Fruit fly (Drosophila melanogaster) whole organism, embryonic: Measurements from ENCODE around the gene Spn28Dc.

Experiments
- Blimp-1 ChIP-seq: fragments of 200-800 bp; sonication (Bioruptor generic); optimal IDR thresholded peaks from 3 replicates; lab custom pipeline; 2018; ENCODE audit warnings: missing biosample characterization, missing genetic modification characterization, mild to moderate bottlenecking, moderate library complexity, missing genetic modification reagents
- CG10321 ChIP-seq: fragments of 200-800 bp; sonication (Bioruptor generic); IDR thresholded peaks from 2 replicates; pipeline ENCODE4 v1.3.6; 2022; ENCODE audit warnings: missing biosample characterization, missing genetic modification characterization
- CG10543 ChIP-seq: fragments of 200-800 bp; sonication (Bioruptor generic); optimal IDR thresholded peaks from 3 replicates; lab custom pipeline; 2017; ENCODE audit warnings: missing biosample characterization, mild to moderate bottlenecking, missing genetic modification characterization, moderate library complexity
- CG10565 ChIP-seq: fragments of 200-800 bp; sonication (Bioruptor generic); optimal IDR thresholded peaks from 3 replicates; lab custom pipeline; 2016; ENCODE audit warnings: missing biosample characterization, mild to moderate bottlenecking, missing genetic modification characterization
- CG10654 ChIP-seq: fragments of 200-800 bp; sonication (Bioruptor generic); optimal IDR thresholded peaks from 2 replicates; lab custom pipeline; 2016; ENCODE audit warnings: missing biosample characterization, missing genetic modification characterization
- CG11560 ChIP-seq: fragments of 200-800 bp; sonication (Bioruptor generic); IDR thresholded peaks from 3 replicates; pipeline ENCODE4 v1.3.6; 2022; ENCODE audit warnings: missing biosample characterization, missing genetic modification characterization
- CG11695 ChIP-seq: fragments of 200-800 bp; sonication (Bioruptor generic); IDR thresholded peaks from 3 replicates; pipeline ENCODE4 v1.3.6; 2022; ENCODE audit warnings: missing biosample characterization, missing genetic modification characterization
- CG12744 ChIP-seq: fragments of 200-800 bp; sonication (Bioruptor generic); optimal IDR thresholded peaks from 2 replicates; lab custom pipeline; 2016; ENCODE audit warnings: missing biosample characterization, missing genetic modification characterization
- CG13424 ChIP-seq: fragments of 200-800 bp; sonication (Bioruptor generic); optimal IDR thresholded peaks from 2 replicates; lab custom pipeline; 2019; ENCODE audit warnings: missing biosample characterization, mild to moderate bottlenecking, missing genetic modification characterization, moderate library complexity
- CG1647 ChIP-seq: fragments of 200-800 bp; sonication (Bioruptor generic); optimal IDR thresholded peaks from 3 replicates; lab custom pipeline; 2016; ENCODE audit warnings: missing biosample characterization, missing genetic modification characterization
- CG16863 ChIP-seq: fragments of 200-800 bp; sonication (Bioruptor generic); optimal IDR thresholded peaks from 3 replicates; lab custom pipeline; 2016; ENCODE audit warnings: missing biosample characterization, missing genetic modification characterization
- CG17361 ChIP-seq: fragments of 200-800 bp; sonication (Bioruptor generic); IDR thresholded peaks from 3 replicates; pipeline ENCODE4 v1.3.6; 2022; ENCODE audit warnings: missing biosample characterization, missing genetic modification characterization
- CG18476 ChIP-seq: fragments of 200-800 bp; sonication (Bioruptor generic); optimal IDR thresholded peaks from 2 replicates; lab custom pipeline; 2016; ENCODE audit warnings: missing biosample characterization, mild to moderate bottlenecking, missing genetic modification characterization
- CG3995 ChIP-seq: fragments of 200-800 bp; sonication (Bioruptor generic); optimal IDR thresholded peaks from 3 replicates; lab custom pipeline; 2016; ENCODE audit warnings: missing biosample characterization, missing genetic modification characterization
- CG4282 ChIP-seq: fragments of 200-800 bp; sonication (Bioruptor generic); optimal IDR thresholded peaks from 2 replicates; lab custom pipeline; 2016; ENCODE audit warnings: missing biosample characterization, missing genetic modification characterization
- CG43689 ChIP-seq: fragments of 200-800 bp; sonication (Bioruptor generic); IDR thresholded peaks from 2 replicates; pipeline ENCODE4 v1.3.6; 2022; ENCODE audit warnings: missing biosample characterization, missing genetic modification characterization
- CG8924 ChIP-seq: fragments of 200-800 bp; optimal IDR thresholded peaks from 3 replicates; lab custom pipeline; 2019; ENCODE audit warnings: missing biosample characterization, mild to moderate bottlenecking, missing genetic modification characterization, moderate library complexity
- CG8944 ChIP-seq: fragments of 200-800 bp; sonication (Bioruptor generic); optimal IDR thresholded peaks from 3 replicates; lab custom pipeline; 2016; ENCODE audit warnings: missing biosample characterization, missing genetic modification characterization
- CG9932 ChIP-seq: fragments of 200-800 bp; sonication (Bioruptor generic); IDR thresholded peaks from 2 replicates; pipeline ENCODE4 v1.3.6; 2022; ENCODE audit warnings: missing biosample characterization, missing genetic modification characterization
- D ChIP-seq, 2 experiments: fragments of 200-800 bp in 1 of 2; fragments of >200 bp in 1 of 2; sonication (Bioruptor generic) in 1 of 2; optimal IDR thresholded peaks; 2 replicates in 1 of 2; 3 replicates in 1 of 2; lab custom pipeline; 2017; ENCODE audit warnings: mild to moderate bottlenecking in 1 of 2, missing biosample characterization in 1 of 2, missing genetic modification characterization in 1 of 2, missing genetic modification reagents in 1 of 2
- Fer3 ChIP-seq: fragments of 200-800 bp; sonication (Bioruptor generic); optimal IDR thresholded peaks from 2 replicates; lab custom pipeline; 2018; ENCODE audit warnings: missing biosample characterization, mild to moderate bottlenecking, missing genetic modification characterization, moderate library complexity
- Gug ChIP-seq: fragments of 200-800 bp; sonication (Bioruptor generic); IDR thresholded peaks from 4 replicates; pipeline ENCODE4 v1.3.6; 2022; ENCODE audit warnings: missing biosample characterization, missing genetic modification characterization
- Jarid2 ChIP-seq: fragments of 200-800 bp; sonication (Bioruptor generic); optimal IDR thresholded peaks from 3 replicates; lab custom pipeline; 2017; ENCODE audit warnings: mild to moderate bottlenecking, missing biosample characterization, missing genetic modification reagents, missing genetic modification characterization
- Kr ChIP-seq: fragments of 200-800 bp; sonication (Bioruptor generic); optimal IDR thresholded peaks from 2 replicates; lab custom pipeline; 2017; ENCODE audit warnings: missing biosample characterization, mild to moderate bottlenecking, missing genetic modification characterization
- Neu2 ChIP-seq: fragments of 200-800 bp; sonication (Bioruptor generic); optimal IDR thresholded peaks from 3 replicates; lab custom pipeline; 2016; ENCODE audit warnings: missing biosample characterization, missing genetic modification characterization, borderline replicate concordance
- Tbp ChIP-seq: fragments of >200 bp; optimal IDR thresholded peaks from 2 replicates; lab custom pipeline; 2018; ENCODE audit warnings: missing biosample characterization, missing genetic modification characterization
- al ChIP-seq: fragments of 200-800 bp; sonication (Bioruptor generic); IDR thresholded peaks from 2 replicates; pipeline ENCODE4 v1.3.6; 2022; ENCODE audit warnings: missing biosample characterization, missing genetic modification characterization
- bbx ChIP-seq: fragments of 200-800 bp; sonication (Bioruptor generic); IDR thresholded peaks from 2 replicates; pipeline ENCODE4 v1.3.6; 2022; ENCODE audit warnings: missing biosample characterization, missing genetic modification characterization; ENCODE audit not compliant: partially characterized antibody
- bowl ChIP-seq: fragments of 200-800 bp; sonication (Bioruptor generic); IDR thresholded peaks from 2 replicates; pipeline ENCODE4 v1.3.6; 2022; ENCODE audit warnings: missing biosample characterization, missing genetic modification characterization
- bsh ChIP-seq, 2 experiments: fragments of 200-800 bp; sonication (Bioruptor generic); optimal IDR thresholded peaks; 2 replicates each; lab custom pipeline; 2017 to 2018; ENCODE audit warnings: mild to moderate bottlenecking in 2 of 2, missing biosample characterization in 2 of 2, missing genetic modification characterization in 2 of 2, moderate library complexity in 1 of 2
- caup ChIP-seq: fragments of 200-800 bp; sonication (Bioruptor generic); optimal IDR thresholded peaks from 3 replicates; lab custom pipeline; 2017; ENCODE audit warnings: missing biosample characterization, mild to moderate bottlenecking, missing genetic modification characterization, moderate library complexity; ENCODE audit not compliant: severe bottlenecking
- crc ChIP-seq: fragments of 200-800 bp; sonication (Bioruptor generic); optimal IDR thresholded peaks from 2 replicates; lab custom pipeline; 2016; ENCODE audit warnings: missing biosample characterization, missing genetic modification characterization
- croc ChIP-seq: fragments of 200-800 bp; sonication (Bioruptor generic); conservative IDR thresholded peaks from 3 replicates; pipeline ENCODE4 v1.3.6; 2022; ENCODE audit warnings: missing biosample characterization, missing genetic modification characterization
- dimm ChIP-seq: fragments of 200-800 bp; sonication (Bioruptor generic); IDR thresholded peaks from 2 replicates; pipeline ENCODE4 v1.3.6; 2022; ENCODE audit warnings: missing biosample characterization, missing genetic modification characterization
- disco-r ChIP-seq: fragments of 200-800 bp; sonication (Bioruptor generic); optimal IDR thresholded peaks from 2 replicates; lab custom pipeline; 2016; ENCODE audit warnings: missing biosample characterization, missing genetic modification characterization
- fd102C ChIP-seq: fragments of 200-800 bp; sonication (Bioruptor generic); optimal IDR thresholded peaks from 2 replicates; lab custom pipeline; 2018; ENCODE audit warnings: missing biosample characterization, mild to moderate bottlenecking, missing genetic modification characterization, moderate library complexity
- fu2 ChIP-seq: fragments of 200-800 bp; sonication (Bioruptor generic); optimal IDR thresholded peaks from 2 replicates; lab custom pipeline; 2016; ENCODE audit warnings: missing biosample characterization, missing genetic modification characterization
- hbn ChIP-seq: fragments of 200-800 bp; sonication (Bioruptor generic); IDR thresholded peaks from 2 replicates; pipeline ENCODE4 v1.3.6; 2022; ENCODE audit warnings: missing biosample characterization, missing genetic modification characterization; ENCODE audit not compliant: partially characterized antibody
- inv ChIP-seq: fragments of 200-800 bp; sonication (Bioruptor generic); IDR thresholded peaks from 2 replicates; pipeline ENCODE4 v1.3.6; 2022; ENCODE audit warnings: missing biosample characterization, missing genetic modification characterization; ENCODE audit not compliant: partially characterized antibody
- kay ChIP-seq: fragments of 200-800 bp; sonication (Bioruptor generic); optimal IDR thresholded peaks from 2 replicates; lab custom pipeline; 2016; ENCODE audit warnings: missing biosample characterization, missing genetic modification characterization
- ken ChIP-seq: fragments of 200-800 bp; sonication (Bioruptor generic); IDR thresholded peaks from 3 replicates; pipeline ENCODE4 v1.3.6; 2022; ENCODE audit warnings: missing biosample characterization, missing genetic modification characterization
- nerfin-2 ChIP-seq: fragments of 200-800 bp; sonication (Bioruptor generic); IDR thresholded peaks from 2 replicates; pipeline ENCODE4 v1.3.6; 2022; ENCODE audit warnings: missing biosample characterization, missing genetic modification characterization; ENCODE audit not compliant: partially characterized antibody
- org-1 ChIP-seq: fragments of 200-800 bp; sonication (Bioruptor generic); optimal IDR thresholded peaks from 2 replicates; lab custom pipeline; 2017; ENCODE audit warnings: missing biosample characterization, missing genetic modification characterization
- otp ChIP-seq: fragments of 200-800 bp; sonication (Bioruptor generic); IDR thresholded peaks from 3 replicates; pipeline ENCODE4, ENCODE4 v1.3.6; 2022; ENCODE audit warnings: missing biosample characterization, missing genetic modification characterization
- pho ChIP-seq: fragments of 200-800 bp; sonication (Bioruptor generic); optimal IDR thresholded peaks from 2 replicates; lab custom pipeline; 2016; ENCODE audit warnings: missing biosample characterization, missing genetic modification characterization
- ranshi ChIP-seq: fragments of 200-800 bp; sonication (Bioruptor generic); IDR thresholded peaks from 2 replicates; pipeline ENCODE4 v1.3.6; 2022; ENCODE audit warnings: missing biosample characterization, missing genetic modification characterization
- repo ChIP-seq: fragments of 200-800 bp; sonication (Bioruptor generic); optimal IDR thresholded peaks from 2 replicates; lab custom pipeline; 2016; ENCODE audit warnings: missing biosample characterization, missing genetic modification characterization
- sd ChIP-seq: fragments of 200-800 bp; sonication (Bioruptor generic); optimal IDR thresholded peaks from 3 replicates; lab custom pipeline; 2018; ENCODE audit warnings: missing biosample characterization, mild to moderate bottlenecking, missing genetic modification characterization, moderate library complexity
- sr ChIP-seq: fragments of 200-800 bp; sonication (Bioruptor generic); IDR thresholded peaks from 3 replicates; pipeline ENCODE4 v1.3.6; 2022; ENCODE audit warnings: missing biosample characterization, missing genetic modification characterization
- z ChIP-seq: fragments of 200-800 bp; sonication (Bioruptor generic); IDR thresholded peaks from 3 replicates; pipeline ENCODE4 v1.3.6; 2022; ENCODE audit warnings: missing biosample characterization, missing genetic modification characterization
- zen ChIP-seq: fragments of 200-800 bp; sonication (Bioruptor generic); optimal IDR thresholded peaks from 3 replicates; lab custom pipeline; 2018; ENCODE audit warnings: missing biosample characterization, mild to moderate bottlenecking, missing genetic modification characterization, moderate library complexity

Spn28Dc gene

dm6 chr2L:8000578-8001040 is 6.4 kb downstream of the Spn28Dc start (continued):
- TF ChIP-seq sr (GFP tag; lab: Robert Waterston, UW) (no peak), CG8924 (tag; lab: Kevin White, UChicago) (no peak), org-1 (peak; percentile 63), CG10654 (no peak), zen (tag; lab: Kevin White, UChicago) (no peak), CG18476 (no peak), caup (GFP tag; lab: Kevin White, UChicago) (peak; percentile 25), bsh (GFP tag; optimal IDR thresholded peaks at IDR 0.05; lab: Kevin White, UChicago) (peak in 1 of 2 experiments; percentile 96), Fer3 (peak; percentile 27), ranshi (GFP tag; lab: Robert Waterston, UW) (no peak), Jarid2 (GFP tag; lab: Kevin White, UChicago) (no peak), dimm (GFP tag; lab: Robert Waterston, UW) (no peak), Kr (GFP tag; lab: Kevin White, UChicago) (no peak), fd102C (GFP tag; lab: Kevin White, UChicago) (no peak), sd (tag; lab: Kevin White, UChicago) (peak; percentile 65), inv (GFP tag; lab: Robert Waterston, UW) (no peak), kay (GFP tag; lab: Kevin White, UChicago) (no peak), pho (peak; percentile 70), ken (GFP tag; lab: Robert Waterston, UW) (no peak), Tbp (GFP tag; lab: Kevin White, UChicago) (no peak), disco-r (GFP tag; lab: Kevin White, UChicago) (no peak), CG43689 (no peak), al (GFP tag; lab: Robert Waterston, UW) (peak; percentile 59), CG10321 (GFP tag; lab: Robert Waterston, UW) (no peak), Blimp-1 (GFP tag; lab: Kevin White, UChicago) (no peak), Neu2 (no peak), bowl (GFP tag; lab: Robert Waterston, UW) (no peak), CG8944 (GFP tag; lab: Kevin White, UChicago) (no peak), fu2 (GFP tag; lab: Kevin White, UChicago) (peak; percentile 13), otp (no peak), CG9932 (peak; percentile 77), z (no peak), CG1647 (GFP tag; lab: Kevin White, UChicago) (no peak), crc (GFP tag; lab: Kevin White, UChicago) (no peak), CG17361 (0 out of 3 replicates have a peak, but pooled peaks have one; percentile 23), CG11560 (tag; lab: Robert Waterston, UW) (peak; percentile 53; the same call in 1 of the 3 replicates), CG3995 (GFP tag; lab: Kevin White, UChicago) (peak; percentile 9), CG4282 (GFP tag; lab: Kevin White, UChicago) (no peak), bbx (peak; percentile 31; the same call in 1 of the 2 replicates), CG13424 (tag; lab: Kevin White, UChicago) (no peak), CG12744 (GFP tag; lab: Kevin White, UChicago) (no peak), D (optimal IDR thresholded peaks at IDR 0.05; lab: Kevin White, UChicago) (no peak), D (GFP tag; optimal IDR thresholded peaks at IDR 0.05; lab: Kevin White, UChicago) (no peak), CG10565 (GFP tag; lab: Kevin White, UChicago) (no peak), Gug (GFP tag; lab: Robert Waterston, UW) (no peak), CG16863 (GFP tag; lab: Kevin White, UChicago) (no peak), repo (GFP tag; lab: Kevin White, UChicago) (no peak), hbn (GFP tag; lab: Robert Waterston, UW) (no peak), nerfin-2 (no peak), CG11695 (no peak), CG10543 (GFP tag; lab: Kevin White, UChicago) (peak; percentile 25), croc (GFP tag; lab: Robert Waterston, UW) (no peak)
